Fruit fly (Drosophila melanogaster) whole organism, embryonic: ENCODE measurements around the gene Nf-YC.

Experiments
- Atf6 ChIP-seq: fragments of 200-800 bp; sonication (Bioruptor generic); IDR thresholded peaks from 2 replicates; pipeline ENCODE4 v1.3.6; 2022; ENCODE audit warnings: missing biosample characterization, missing genetic modification characterization
- Blimp-1 ChIP-seq: fragments of 200-800 bp; sonication (Bioruptor generic); optimal IDR thresholded peaks from 3 replicates; lab custom pipeline; 2018; ENCODE audit warnings: missing biosample characterization, missing genetic modification characterization, mild to moderate bottlenecking, moderate library complexity, missing genetic modification reagents
- CG12155 ChIP-seq: fragments of 200-800 bp; sonication (Bioruptor generic); optimal IDR thresholded peaks from 3 replicates; lab custom pipeline; 2016; ENCODE audit warnings: missing biosample characterization, missing genetic modification characterization
- CG13424 ChIP-seq: fragments of 200-800 bp; sonication (Bioruptor generic); optimal IDR thresholded peaks from 2 replicates; lab custom pipeline; 2019; ENCODE audit warnings: missing biosample characterization, mild to moderate bottlenecking, missing genetic modification characterization, moderate library complexity
- CG14441 ChIP-seq: fragments of 200-800 bp; sonication (Bioruptor generic); IDR thresholded peaks from 2 replicates; pipeline ENCODE4 v1.3.6; 2022; ENCODE audit warnings: missing biosample characterization, missing genetic modification characterization
- CG2712 ChIP-seq: fragments of 200-800 bp; optimal IDR thresholded peaks from 3 replicates; lab custom pipeline; 2019; ENCODE audit warnings: missing biosample characterization, mild to moderate bottlenecking, missing genetic modification characterization, moderate library complexity
- CG34224 ChIP-seq: fragments of 200-800 bp; sonication (Bioruptor generic); IDR thresholded peaks from 3 replicates; pipeline ENCODE4 v1.3.6; 2022; ENCODE audit warnings: missing biosample characterization, missing genetic modification characterization; ENCODE audit not compliant: partially characterized antibody
- CG4328 ChIP-seq: fragments of 200-800 bp; sonication (Bioruptor generic); optimal IDR thresholded peaks from 3 replicates; lab custom pipeline; 2017; ENCODE audit warnings: missing biosample characterization, missing genetic modification reagents, missing genetic modification characterization
- CG4404 ChIP-seq: fragments of 200-800 bp; sonication (Bioruptor generic); IDR thresholded peaks from 2 replicates; pipeline ENCODE4 v1.3.6; 2022; ENCODE audit warnings: missing biosample characterization, missing genetic modification characterization
- CG5180 ChIP-seq: fragments of 200-800 bp; sonication (Bioruptor generic); optimal IDR thresholded peaks from 3 replicates; lab custom pipeline; 2017; ENCODE audit warnings: missing biosample characterization, missing genetic modification characterization, mild to moderate bottlenecking, moderate library complexity, missing genetic modification reagents
- CG7745 ChIP-seq: fragments of 200-800 bp; sonication (Bioruptor generic); optimal IDR thresholded peaks from 2 replicates; lab custom pipeline; 2018; ENCODE audit warnings: missing biosample characterization, mild to moderate bottlenecking, missing genetic modification characterization, moderate library complexity
- CG8388 ChIP-seq: fragments of 200-800 bp; sonication (Bioruptor generic); optimal IDR thresholded peaks from 2 replicates; lab custom pipeline; 2019; ENCODE audit warnings: missing biosample characterization, mild to moderate bottlenecking, missing genetic modification characterization, moderate library complexity
- CG9817 ChIP-seq: fragments of 200-800 bp; sonication (Bioruptor generic); optimal IDR thresholded peaks from 2 replicates; lab custom pipeline; 2018; ENCODE audit warnings: missing biosample characterization, mild to moderate bottlenecking, missing genetic modification characterization, moderate library complexity
- CTCF ChIP-seq: fragments of 200-800 bp; sonication (Bioruptor generic); optimal IDR thresholded peaks from 2 replicates; lab custom pipeline; 2017; ENCODE audit warnings: missing biosample characterization, mild to moderate bottlenecking, missing genetic modification characterization, moderate library complexity
- Dek ChIP-seq: fragments of 200-800 bp; sonication (Bioruptor generic); optimal IDR thresholded peaks from 3 replicates; lab custom pipeline; 2019; ENCODE audit warnings: missing biosample characterization, mild to moderate bottlenecking, missing genetic modification characterization, moderate library complexity
- Dip3 ChIP-seq: fragments of 200-800 bp; sonication (Bioruptor generic); optimal IDR thresholded peaks from 3 replicates; lab custom pipeline; 2016; ENCODE audit warnings: missing biosample characterization, missing genetic modification characterization
- HLHmδ ChIP-seq: fragments of 200-800 bp; sonication (Bioruptor generic); optimal IDR thresholded peaks from 2 replicates; lab custom pipeline; 2018; ENCODE audit warnings: missing biosample characterization, mild to moderate bottlenecking, missing genetic modification characterization, moderate library complexity
- Lim3 ChIP-seq: fragments of 200-800 bp; sonication (Bioruptor generic); IDR thresholded peaks from 2 replicates; pipeline ENCODE4 v1.3.6; 2022; ENCODE audit warnings: missing biosample characterization, missing genetic modification characterization
- MBD-R2 ChIP-seq: fragments of 200-800 bp; sonication (Bioruptor generic); IDR thresholded peaks from 2 replicates; pipeline ENCODE4 v1.3.6; 2022; ENCODE audit warnings: missing biosample characterization, missing genetic modification characterization
- NC2α ChIP-seq: fragments of 200-800 bp; sonication (Bioruptor generic); optimal IDR thresholded peaks from 2 replicates; lab custom pipeline; 2016; ENCODE audit warnings: missing biosample characterization, missing genetic modification characterization
- Nf-YC ChIP-seq: fragments of 200-800 bp; optimal IDR thresholded peaks from 3 replicates; lab custom pipeline; 2019; ENCODE audit warnings: missing biosample characterization, mild to moderate bottlenecking, missing genetic modification characterization, moderate library complexity
- Sin3A ChIP-seq: fragments of >200 bp; optimal IDR thresholded peaks from 2 replicates; lab custom pipeline; 2018
- Tbp ChIP-seq: fragments of >200 bp; optimal IDR thresholded peaks from 2 replicates; lab custom pipeline; 2018; ENCODE audit warnings: missing biosample characterization, missing genetic modification characterization
- amos ChIP-seq: fragments of 200-800 bp; sonication (Bioruptor generic); IDR thresholded peaks from 2 replicates; pipeline ENCODE4 v1.3.6; 2022; ENCODE audit warnings: missing biosample characterization, missing genetic modification characterization; ENCODE audit not compliant: partially characterized antibody
- aop ChIP-seq: fragments of 200-800 bp; sonication (Bioruptor generic); IDR thresholded peaks from 2 replicates; pipeline ENCODE4 v1.3.6; 2022; ENCODE audit warnings: missing biosample characterization, missing genetic modification characterization
- ase ChIP-seq: fragments of 200-800 bp; sonication (Bioruptor generic); IDR thresholded peaks from 3 replicates; pipeline ENCODE4 v1.3.6; 2022; ENCODE audit warnings: missing biosample characterization, missing genetic modification characterization
- az2 ChIP-seq: fragments of 200-800 bp; sonication (Bioruptor generic); optimal IDR thresholded peaks from 3 replicates; lab custom pipeline; 2016; ENCODE audit warnings: missing biosample characterization, missing genetic modification characterization
- bab2 ChIP-seq: fragments of 200-800 bp; sonication (Bioruptor generic); optimal IDR thresholded peaks from 2 replicates; lab custom pipeline; 2016; ENCODE audit warnings: missing biosample characterization, missing genetic modification characterization
- crol ChIP-seq: fragments of 200-800 bp; sonication (Bioruptor generic); IDR thresholded peaks from 2 replicates; pipeline ENCODE4 v1.3.6; 2022; ENCODE audit warnings: missing biosample characterization, missing genetic modification characterization
- ewg ChIP-seq: fragments of 200-800 bp; sonication (Bioruptor generic); optimal IDR thresholded peaks from 3 replicates; lab custom pipeline; 2017; ENCODE audit warnings: mild to moderate bottlenecking, missing biosample characterization, missing genetic modification reagents, missing genetic modification characterization
- exex ChIP-seq: fragments of 200-800 bp; sonication (Bioruptor generic); optimal IDR thresholded peaks from 4 replicates; lab custom pipeline; 2018; ENCODE audit warnings: missing biosample characterization, mild to moderate bottlenecking, missing genetic modification characterization, moderate library complexity
- grn ChIP-seq: fragments of 200-800 bp; sonication (Bioruptor generic); optimal IDR thresholded peaks from 3 replicates; lab custom pipeline; 2017; ENCODE audit warnings: missing biosample characterization, missing genetic modification characterization
- hbn ChIP-seq: fragments of 200-800 bp; sonication (Bioruptor generic); IDR thresholded peaks from 2 replicates; pipeline ENCODE4 v1.3.6; 2022; ENCODE audit warnings: missing biosample characterization, missing genetic modification characterization; ENCODE audit not compliant: partially characterized antibody
- hth ChIP-seq: fragments of >200 bp; optimal IDR thresholded peaks from 2 replicates; lab custom pipeline; 2017; ENCODE audit warnings: inconsistent platforms
- ind ChIP-seq: fragments of 200-800 bp; sonication (Bioruptor generic); optimal IDR thresholded peaks from 3 replicates; lab custom pipeline; 2016; ENCODE audit warnings: missing biosample characterization, missing genetic modification characterization
- insv ChIP-seq, 2 experiments: fragments of 200-800 bp; sonication (Bioruptor generic); optimal IDR thresholded peaks; 3 replicates each; lab custom pipeline; 2016 to 2018; ENCODE audit warnings: missing biosample characterization in 2 of 2, missing genetic modification characterization in 2 of 2
- knrl ChIP-seq: fragments of 200-800 bp; sonication (Bioruptor generic); IDR thresholded peaks from 3 replicates; pipeline ENCODE4 v1.3.6; 2022; ENCODE audit warnings: missing biosample characterization, missing genetic modification characterization; ENCODE audit not compliant: partially characterized antibody
- maf-S ChIP-seq: fragments of 200-800 bp; sonication (Bioruptor generic); optimal IDR thresholded peaks from 2 replicates; lab custom pipeline; 2016; ENCODE audit warnings: missing biosample characterization, missing genetic modification characterization
- mam ChIP-seq: fragments of 200-800 bp; sonication (Bioruptor generic); optimal IDR thresholded peaks from 3 replicates; lab custom pipeline; 2016; ENCODE audit warnings: missing biosample characterization, missing genetic modification characterization
- odd ChIP-seq: fragments of 200-800 bp; sonication (Bioruptor generic); optimal IDR thresholded peaks from 2 replicates; lab custom pipeline; 2017; ENCODE audit warnings: missing biosample characterization, mild to moderate bottlenecking, missing genetic modification characterization
- pfk ChIP-seq: fragments of 200-800 bp; sonication (Bioruptor generic); optimal IDR thresholded peaks from 2 replicates; lab custom pipeline; 2018; ENCODE audit warnings: missing biosample characterization, mild to moderate bottlenecking, missing genetic modification characterization, moderate library complexity
- psq ChIP-seq: fragments of 200-800 bp; sonication (Bioruptor generic); optimal IDR thresholded peaks from 2 replicates; lab custom pipeline; 2017; ENCODE audit warnings: missing biosample characterization, missing genetic modification characterization
- salm ChIP-seq: fragments of 200-800 bp; sonication (Bioruptor generic); optimal IDR thresholded peaks from 2 replicates; lab custom pipeline; 2018; ENCODE audit warnings: missing biosample characterization, mild to moderate bottlenecking, missing genetic modification characterization
- sc ChIP-seq, 3 experiments: fragments of >200 bp in 2 of 3; fragments of 200-800 bp in 1 of 3; sonication (Bioruptor generic) in 1 of 3; optimal IDR thresholded peaks; 2 replicates in 2 of 3; 3 replicates in 1 of 3; lab custom pipeline; 2017; ENCODE audit warnings: mild to moderate bottlenecking in 1 of 3, missing biosample characterization in 1 of 3, missing genetic modification characterization in 1 of 3, missing genetic modification reagents in 1 of 3
- sim ChIP-seq: fragments of 200-800 bp; sonication (Bioruptor generic); IDR thresholded peaks from 2 replicates; pipeline ENCODE4 v1.3.6; 2022; ENCODE audit warnings: missing biosample characterization, missing genetic modification characterization
- sima ChIP-seq: fragments of 200-800 bp; sonication (Bioruptor generic); optimal IDR thresholded peaks from 2 replicates; lab custom pipeline; 2016; ENCODE audit warnings: missing biosample characterization, missing genetic modification characterization
- sisA ChIP-seq: fragments of 200-800 bp; sonication (Bioruptor generic); IDR thresholded peaks from 2 replicates; pipeline ENCODE4 v1.3.6; 2022; ENCODE audit warnings: missing biosample characterization, missing genetic modification characterization
- sr ChIP-seq: fragments of 200-800 bp; sonication (Bioruptor generic); IDR thresholded peaks from 3 replicates; pipeline ENCODE4 v1.3.6; 2022; ENCODE audit warnings: missing biosample characterization, missing genetic modification characterization
- tll ChIP-seq, 2 experiments: fragments of 200-800 bp in 1 of 2; fragments of >200 bp in 1 of 2; sonication (Bioruptor generic) in 1 of 2; optimal IDR thresholded peaks; 2 replicates each; lab custom pipeline; 2017 to 2019; ENCODE audit warnings: missing biosample characterization in 2 of 2, missing genetic modification characterization in 2 of 2, mild to moderate bottlenecking in 1 of 2, moderate library complexity in 1 of 2

The Nf-YC gene

DNA sequence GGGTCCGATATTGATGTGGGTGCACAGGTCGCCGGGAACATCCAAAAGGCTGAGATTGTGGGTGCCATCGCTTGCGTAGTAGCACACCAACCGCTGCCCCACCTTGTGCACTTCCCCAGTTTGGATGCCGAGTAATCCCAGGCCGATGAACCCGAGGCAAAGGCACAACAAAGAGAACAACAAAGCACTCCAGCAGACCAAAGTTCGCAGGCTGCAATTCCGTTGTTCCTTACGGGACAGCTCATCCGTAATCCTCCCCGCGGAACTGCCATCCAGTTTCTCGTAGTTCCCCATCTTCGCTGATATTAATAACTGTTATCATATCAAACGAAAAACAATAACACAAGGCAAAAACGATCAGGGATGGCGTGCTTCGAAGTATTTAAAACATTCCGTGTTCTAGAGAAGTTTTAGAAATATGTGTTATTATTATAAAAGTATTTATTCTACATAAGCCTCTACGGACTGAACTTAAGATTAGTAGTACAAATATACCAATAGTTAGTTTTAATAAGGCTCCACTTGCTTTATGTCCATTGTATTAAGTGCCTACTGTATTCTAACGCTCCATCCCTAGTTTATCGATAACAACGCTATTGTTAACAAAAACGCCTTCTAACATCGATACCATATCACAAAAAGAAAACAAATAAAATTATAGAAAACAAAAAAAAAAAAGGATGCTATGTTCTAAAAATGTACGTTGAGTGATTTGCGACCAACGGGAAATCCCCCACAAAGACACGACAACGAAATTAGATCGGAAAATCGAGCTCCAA lies 28.6 kb upstream of the Nf-YC start, which contains the start of the genes Cht11 and CG4558 (continued):
- peak; percentile 50; the same call in 1 of the 2 replicates for TF ChIP-seq amos (GFP tag; lab: Robert Waterston, UW)
- peak; percentile 47 for TF ChIP-seq bab2 (GFP tag; lab: Kevin White, UChicago)
- peak; percentile 89 for TF ChIP-seq MBD-R2 (GFP tag; lab: Robert Waterston, UW)
- TF ChIP-seq Nf-YC, result peak; percentile 75
- peak; percentile 54 for TF ChIP-seq grn
- TF ChIP-seq CG7745 (tag; lab: Kevin White, UChicago), result no peak
- TF ChIP-seq CG12155 (GFP tag; lab: Kevin White, UChicago), result peak; percentile 80
- peak; percentile 84 for TF ChIP-seq Atf6
- TF ChIP-seq NC2α (GFP tag; lab: Kevin White, UChicago), result no peak
- peak; percentile 37 for TF ChIP-seq CG5180
- TF ChIP-seq Blimp-1 (GFP tag; lab: Kevin White, UChicago), result peak; percentile 74
- TF ChIP-seq hbn (GFP tag; lab: Robert Waterston, UW), result no peak; the same call in none of the 2 replicates
- TF ChIP-seq sc (optimal IDR thresholded peaks at IDR 0.05; lab: Kevin White, UChicago), result no peak
- TF ChIP-seq sc (GFP tag; optimal IDR thresholded peaks at IDR 0.05; lab: Kevin White, UChicago), result peak; percentile 50
- no peak for TF ChIP-seq Sin3A (lab: Kevin White, UChicago)
- peak; percentile 62; the same call in 1 of the 3 replicates for TF ChIP-seq CG34224 (GFP tag; lab: Robert Waterston, UW)
- TF ChIP-seq psq (GFP tag; lab: Kevin White, UChicago), result peak; percentile 65
- 0 out of 3 replicates have a peak, but pooled peaks have one; percentile 24 for TF ChIP-seq sr (GFP tag; lab: Robert Waterston, UW)
- TF ChIP-seq exex, result peak; percentile 88
- no peak for TF ChIP-seq hth
- peak; percentile 82 for TF ChIP-seq ase (GFP tag; lab: Robert Waterston, UW)
- TF ChIP-seq CG14441 (GFP tag; lab: Robert Waterston, UW), result peak; percentile 88
- TF ChIP-seq crol (GFP tag; lab: Robert Waterston, UW), result no peak
- no peak for TF ChIP-seq Lim3 (GFP tag; lab: Robert Waterston, UW)
- TF ChIP-seq odd, result peak; percentile 65
- no peak for TF ChIP-seq Tbp (GFP tag; lab: Kevin White, UChicago)
- peak; percentile 88 for TF ChIP-seq CG13424 (tag; lab: Kevin White, UChicago)
- TF ChIP-seq mam (GFP tag; lab: Kevin White, UChicago), result peak; percentile 84
- TF ChIP-seq pfk (GFP tag; lab: Kevin White, UChicago), result peak; percentile 23
- peak; percentile 78 for TF ChIP-seq az2 (GFP tag; lab: Kevin White, UChicago)
- peak; percentile 87 for TF ChIP-seq CG2712 (tag; lab: Kevin White, UChicago)
- peak in 1 of 2 experiments; percentile 66 for TF ChIP-seq insv (GFP tag; optimal IDR thresholded peaks at IDR 0.05; lab: Kevin White, UChicago)
- no peak for TF ChIP-seq maf-S (GFP tag; lab: Kevin White, UChicago)
- TF ChIP-seq Dek, result peak; percentile 80
- peak; percentile 76 for TF ChIP-seq CG8388 (GFP tag; lab: Kevin White, UChicago)
- TF ChIP-seq ewg (GFP tag; lab: Kevin White, UChicago), result peak; percentile 58
- TF ChIP-seq CG9817 (tag; lab: Kevin White, UChicago), result peak; percentile 83
- no peak for TF ChIP-seq sima
- TF ChIP-seq sisA (GFP tag; lab: Robert Waterston, UW), result peak; percentile 87
- peak; percentile 44; the same call in 2 of the 3 replicates for TF ChIP-seq knrl (GFP tag; lab: Robert Waterston, UW)
- no peak for TF ChIP-seq tll (GFP tag; optimal IDR thresholded peaks at IDR 0.05; lab: Kevin White, UChicago)
- peak; percentile 86 for TF ChIP-seq ind (GFP tag; lab: Kevin White, UChicago)
- TF ChIP-seq sim (GFP tag; lab: Robert Waterston, UW), result no peak
- peak; percentile 64 for TF ChIP-seq Dip3 (GFP tag; lab: Kevin White, UChicago)
- peak; percentile 69 for TF ChIP-seq CG4404 (GFP tag; lab: Robert Waterston, UW)
- TF ChIP-seq CG4328 (GFP tag; lab: Kevin White, UChicago), result peak; percentile 68
- TF ChIP-seq HLHmδ, result no peak
- TF ChIP-seq CTCF (GFP tag; lab: Kevin White, UChicago), result peak; percentile 6
- no peak for TF ChIP-seq aop
- no peak for TF ChIP-seq salm
